Worm (Caenorhabditis elegans) whole organism, L4 larva: ENCODE results near the gene blos-1.

ENCODE experiments used
- F26F4.8 ChIP-seq: fragments of 200-800 bp; sonication (Bioruptor generic); conservative IDR thresholded peaks from 2 replicates; pipeline ENCODE4 v1.3.6; 2022; ENCODE audit warnings: missing genetic modification characterization, missing compliant biosample characterization
- F37D6.2 ChIP-seq: sonication (generic microtip); optimal IDR thresholded peaks from 2 replicates; lab custom pipeline; 2016; ENCODE audit warnings: mild to moderate bottlenecking, missing genetic modification characterization, missing compliant biosample characterization
- F44E2.7 ChIP-seq: fragments of 200-800 bp; sonication (Bioruptor generic); IDR thresholded peaks from 2 replicates; pipeline ENCODE4 v2.1.2; 2022; ENCODE audit warnings: missing genetic modification characterization, missing compliant biosample characterization
- R02D3.7 ChIP-seq: fragments of 150-350 bp; sonication (generic microtip); optimal IDR thresholded peaks from 3 replicates; lab custom pipeline; 2014; ENCODE audit warnings: missing biosample characterization, missing genetic modification characterization
- Y105C5A.15 ChIP-seq: fragments of 200-800 bp; sonication (Bioruptor generic); IDR thresholded peaks from 2 replicates; pipeline ENCODE4 v1.3.6; 2022; ENCODE audit warnings: missing genetic modification characterization, missing compliant biosample characterization
- Y48G9A.11 ChIP-seq: fragments of 200-800 bp; sonication (Bioruptor generic); IDR thresholded peaks from 2 replicates; pipeline ENCODE4 v1.3.6; 2022; ENCODE audit warnings: missing genetic modification reagents, missing genetic modification characterization, missing compliant biosample characterization
- Y75B8A.6 ChIP-seq: fragments of 200-800 bp; sonication (Bioruptor generic); IDR thresholded peaks from 2 replicates; pipeline ENCODE4 v1.3.6; 2022; ENCODE audit warnings: missing genetic modification reagents, missing genetic modification characterization, missing compliant biosample characterization
- aha-1 ChIP-seq: fragments of 150-350 bp; peaks from one replicate; lab custom pipeline; 2014; ENCODE audit warnings: missing biosample characterization, missing genetic modification characterization
- ama-1 ChIP-seq: fragments of 150-350 bp; optimal IDR thresholded peaks from 2 replicates; lab custom pipeline; 2014; ENCODE audit warnings: inconsistent platforms, mixed read lengths
- arid-1 ChIP-seq: fragments of 200-800 bp; sonication (Bioruptor generic); conservative IDR thresholded peaks from 2 replicates; pipeline ENCODE4 v1.3.6; 2022; ENCODE audit warnings: missing genetic modification reagents, missing genetic modification characterization, missing compliant biosample characterization
- ceh-28 ChIP-seq: fragments of 150-350 bp; optimal IDR thresholded peaks from 2 replicates; lab custom pipeline; 2014; ENCODE audit warnings: missing biosample characterization, missing genetic modification reagents, missing genetic modification characterization
- ceh-32 ChIP-seq: sonication (generic microtip); optimal IDR thresholded peaks from 2 replicates; lab custom pipeline; 2016; ENCODE audit warnings: mild to moderate bottlenecking, missing genetic modification characterization, missing compliant biosample characterization; ENCODE audit not compliant: poor library complexity
- ceh-82 ChIP-seq: sonication (generic microtip); optimal IDR thresholded peaks from 2 replicates; lab custom pipeline; 2017; ENCODE audit warnings: missing biosample characterization, missing genetic modification characterization
- ces-1 ChIP-seq: fragments of 150-350 bp; sonication (generic microtip); optimal IDR thresholded peaks from 4 replicates; lab custom pipeline; 2014; ENCODE audit warnings: missing biosample characterization, missing genetic modification reagents, missing genetic modification characterization
- cey-2 ChIP-seq: sonication (generic microtip); optimal IDR thresholded peaks from 3 replicates; lab custom pipeline; 2017; ENCODE audit warnings: missing genetic modification characterization, mild to moderate bottlenecking, missing compliant biosample characterization, antibody characterized with exemption, borderline replicate concordance; ENCODE audit not compliant: insufficient read depth
- daf-16 ChIP-seq, 3 experiments: sonication (generic microtip); optimal IDR thresholded peaks; 2 replicates each; lab custom pipeline; 2016 to 2017; ENCODE audit warnings: missing genetic modification characterization in 3 of 3, missing genetic modification reagents in 3 of 3, mild to moderate bottlenecking in 2 of 3, missing compliant biosample characterization in 2 of 3, missing biosample characterization in 1 of 3, moderate library complexity in 1 of 3
- dmd-8 ChIP-seq: fragments of 200-800 bp; sonication (Bioruptor generic); IDR thresholded peaks from 2 replicates; pipeline ENCODE4 v1.3.6; 2022; ENCODE audit warnings: missing genetic modification characterization, missing compliant biosample characterization
- duxl-1 ChIP-seq: sonication (generic microtip); optimal IDR thresholded peaks from 2 replicates; lab custom pipeline; 2016; ENCODE audit warnings: mild to moderate bottlenecking, missing genetic modification characterization, moderate library complexity, missing compliant biosample characterization; ENCODE audit not compliant: poor library complexity
- dve-1 ChIP-seq: sonication (generic microtip); optimal IDR thresholded peaks from 2 replicates; lab custom pipeline; 2017; ENCODE audit warnings: antibody characterized with exemption, mild to moderate bottlenecking, missing genetic modification characterization, missing compliant biosample characterization; ENCODE audit not compliant: insufficient read depth
- egl-27 ChIP-seq: sonication (generic microtip); optimal IDR thresholded peaks from 3 replicates; lab custom pipeline; 2017; ENCODE audit warnings: missing biosample characterization, missing genetic modification reagents, missing genetic modification characterization
- gei-8 ChIP-seq: fragments of 200-800 bp; sonication (Bioruptor generic); optimal IDR thresholded peaks from 2 replicates; lab custom pipeline; 2018; ENCODE audit warnings: mild to moderate bottlenecking, missing genetic modification characterization, missing compliant biosample characterization
- hif-1 ChIP-seq, 2 experiments: sonication (generic microtip); optimal IDR thresholded peaks; 2 replicates each; lab custom pipeline; 2016 to 2017; ENCODE audit warnings: missing compliant biosample characterization in 2 of 2, missing genetic modification characterization in 2 of 2, missing genetic modification reagents in 2 of 2, missing genotype in 2 of 2, mild to moderate bottlenecking in 1 of 2
- hmg-1.1 ChIP-seq: fragments of 200-800 bp; sonication (Bioruptor generic); IDR thresholded peaks from 2 replicates; pipeline ENCODE4 v1.3.6; 2022; ENCODE audit warnings: missing genetic modification reagents, missing genetic modification characterization, missing compliant biosample characterization
- lin-1 ChIP-seq: fragments of 200-800 bp; sonication (Bioruptor generic); IDR thresholded peaks from 2 replicates; pipeline ENCODE4 v1.3.6; 2022; ENCODE audit warnings: missing genetic modification reagents, missing genetic modification characterization, missing compliant biosample characterization
- lin-13 ChIP-seq: fragments of 150-350 bp; optimal IDR thresholded peaks from 2 replicates; lab custom pipeline; 2014; ENCODE audit warnings: missing biosample characterization, missing genetic modification reagents, missing genetic modification characterization
- lin-15B ChIP-seq: fragments of 150-350 bp; sonication (generic microtip); optimal IDR thresholded peaks from 3 replicates; lab custom pipeline; 2014; ENCODE audit warnings: missing biosample characterization, missing genetic modification characterization
- madf-5 ChIP-seq, 2 experiments: fragments of 200-800 bp; sonication (Bioruptor generic); IDR thresholded peaks; 2 replicates each; pipeline ENCODE4 v1.3.6; 2022; ENCODE audit warnings: missing compliant biosample characterization in 2 of 2, missing genetic modification characterization in 2 of 2
- mdl-1 ChIP-seq, 2 experiments: fragments of 150-350 bp in 1 of 2; sonication (generic microtip) in 1 of 2; optimal IDR thresholded peaks; 2 replicates each; lab custom pipeline; 2014 to 2017; ENCODE audit warnings: missing biosample characterization in 2 of 2, missing genetic modification characterization in 2 of 2
- mxl-3 ChIP-seq: fragments of 200-800 bp; sonication (Bioruptor generic); optimal IDR thresholded peaks from 2 replicates; lab custom pipeline; 2018; ENCODE audit warnings: mild to moderate bottlenecking, missing genetic modification characterization, missing compliant biosample characterization
- nhr-10 ChIP-seq: fragments of 150-350 bp; optimal IDR thresholded peaks from 2 replicates; lab custom pipeline; 2014; ENCODE audit warnings: missing biosample characterization, missing genetic modification characterization
- nhr-102 ChIP-seq: sonication (generic microtip); optimal IDR thresholded peaks from 2 replicates; lab custom pipeline; 2016; ENCODE audit warnings: mild to moderate bottlenecking, missing genetic modification characterization, moderate library complexity, missing compliant biosample characterization
- nhr-11 ChIP-seq: fragments of 150-350 bp; optimal IDR thresholded peaks from 2 replicates; lab custom pipeline; 2014; ENCODE audit warnings: missing biosample characterization, missing genetic modification characterization
- nhr-237 ChIP-seq: sonication (generic microtip); optimal IDR thresholded peaks from 2 replicates; lab custom pipeline; 2017; ENCODE audit warnings: missing biosample characterization, missing genetic modification characterization
- nhr-25 ChIP-seq: sonication (generic microtip); optimal IDR thresholded peaks from 2 replicates; lab custom pipeline; 2017; ENCODE audit warnings: missing genetic modification characterization, mild to moderate bottlenecking, missing compliant biosample characterization, antibody characterized with exemption, moderate library complexity, borderline replicate concordance; ENCODE audit not compliant: insufficient read depth
- nhr-28 ChIP-seq: fragments of 150-350 bp; optimal IDR thresholded peaks from 2 replicates; lab custom pipeline; 2014; ENCODE audit warnings: missing biosample characterization, missing genetic modification characterization
- nhr-41 ChIP-seq: fragments of 200-800 bp; sonication (Bioruptor generic); IDR thresholded peaks from 2 replicates; pipeline ENCODE4 v1.3.6; 2022; ENCODE audit warnings: missing genetic modification reagents, missing genetic modification characterization, missing compliant biosample characterization
- pha-4 ChIP-seq, 2 experiments: fragments of 150-350 bp in 1 of 2; fragments of 200-800 bp in 1 of 2; sonication (Bioruptor generic) in 1 of 2; IDR thresholded peaks in 1 of 2; optimal IDR thresholded peaks in 1 of 2; 2 replicates each; pipeline versions ENCODE4 v1.3.6 to Lab custom; 2014 to 2022; ENCODE audit warnings: missing genetic modification characterization in 2 of 2, missing genetic modification reagents in 2 of 2, missing biosample characterization in 1 of 2, missing compliant biosample characterization in 1 of 2
- pqm-1 ChIP-seq: sonication (generic microtip); optimal IDR thresholded peaks from 2 replicates; lab custom pipeline; 2017; ENCODE audit warnings: missing biosample characterization, missing genetic modification characterization
- rbr-2 ChIP-seq: sonication (generic microtip); optimal IDR thresholded peaks from 2 replicates; lab custom pipeline; 2016; ENCODE audit warnings: missing genotype, missing genetic modification characterization, missing compliant biosample characterization
- sdz-12 ChIP-seq: fragments of 200-800 bp; sonication (Bioruptor generic); optimal IDR thresholded peaks from 2 replicates; lab custom pipeline; 2018; ENCODE audit warnings: mild to moderate bottlenecking, missing genetic modification characterization, missing compliant biosample characterization
- snpc-4 ChIP-seq: fragments of 150-350 bp; optimal IDR thresholded peaks from 2 replicates; lab custom pipeline; 2014; ENCODE audit warnings: missing biosample characterization, missing genetic modification characterization
- spr-3 ChIP-seq: fragments of 200-800 bp; sonication (Bioruptor generic); optimal IDR thresholded peaks from 2 replicates; lab custom pipeline; 2018; ENCODE audit warnings: mild to moderate bottlenecking, missing genetic modification characterization, missing compliant biosample characterization
- tag-97 ChIP-seq: fragments of 200-800 bp; sonication (Bioruptor generic); IDR thresholded peaks from 2 replicates; pipeline ENCODE4 v1.3.6; 2022; ENCODE audit warnings: missing genetic modification characterization, missing compliant biosample characterization
- unc-130 ChIP-seq: sonication (generic microtip); optimal IDR thresholded peaks from 2 replicates; lab custom pipeline; 2016; ENCODE audit warnings: missing genetic modification reagents, missing genetic modification characterization, missing compliant biosample characterization
- vab-7 ChIP-seq: fragments of 200-800 bp; sonication (Bioruptor generic); IDR thresholded peaks from 2 replicates; pipeline ENCODE4 v1.3.6; 2022; ENCODE audit warnings: missing genetic modification reagents, missing genetic modification characterization, missing compliant biosample characterization
- zag-1 ChIP-seq: fragments of 150-350 bp; optimal IDR thresholded peaks from 2 replicates; lab custom pipeline; 2014; ENCODE audit warnings: missing biosample characterization, missing genetic modification characterization
- zfp-2 ChIP-seq: sonication (generic microtip); optimal IDR thresholded peaks from 2 replicates; lab custom pipeline; 2016; ENCODE audit warnings: mild to moderate bottlenecking, missing genetic modification characterization, missing compliant biosample characterization
- zip-11 ChIP-seq: fragments of 200-800 bp; sonication (Bioruptor generic); IDR thresholded peaks from 2 replicates; pipeline ENCODE4 v1.3.6; 2022; ENCODE audit warnings: missing genetic modification characterization, missing compliant biosample characterization
- zip-2 ChIP-seq: fragments of 150-350 bp; optimal IDR thresholded peaks from 2 replicates; lab custom pipeline; 2014; ENCODE audit warnings: missing biosample characterization, missing genetic modification characterization
- ztf-11 ChIP-seq: fragments of 150-350 bp; optimal IDR thresholded peaks from 2 replicates; lab custom pipeline; 2014; ENCODE audit warnings: missing biosample characterization, missing genetic modification characterization

The blos-1 gene

ce11 chrIII:10214540-10214979 is 2.8 kb upstream of the blos-1 start (continued):
- TF ChIP-seq spr-3 (peak; percentile 80), ztf-11 (tag; lab: Kevin White, UChicago) (no peak), daf-16 (GFP tag; optimal IDR thresholded peaks at IDR 0.05; lab: Kevin White, UChicago) (peak; percentile 40 to 51), daf-16 (tag; optimal IDR thresholded peaks at IDR 0.05; lab: Kevin White, UChicago) (peak; percentile 69), hmg-1.1 (peak; percentile 43; the same call in 1 of the 2 replicates), nhr-28 (tag; lab: Kevin White, UChicago) (no peak), aha-1 (no peak), mdl-1 (tag; optimal IDR thresholded peaks at IDR 0.05; lab: Kevin White, UChicago) (no peak), mxl-3 (GFP tag; lab: Kevin White, UChicago) (no peak), pqm-1 (tag; lab: Kevin White, UChicago) (no peak), dmd-8 (GFP tag; lab: Robert Waterston, UW) (0 out of 2 replicates have a peak, but pooled peaks have one; percentile 37), ceh-28 (no peak), duxl-1 (tag; lab: Kevin White, UChicago) (peak; percentile 40), gei-8 (GFP tag; lab: Kevin White, UChicago) (peak; percentile 52), nhr-41 (GFP tag; lab: Robert Waterston, UW) (0 out of 2 replicates have a peak, but pooled peaks have one; percentile 19), vab-7 (GFP tag; lab: Robert Waterston, UW) (no peak), lin-15B (tag; lab: Kevin White, UChicago) (no peak), ama-1 (lab: Kevin White, UChicago) (peak; percentile 90), nhr-25 (tag; lab: Kevin White, UChicago) (peak; percentile 69), unc-130 (no peak), lin-13 (GFP tag; lab: Kevin White, UChicago) (peak; percentile 43), snpc-4 (no peak), zfp-2 (peak; percentile 5), zag-1 (tag; lab: Kevin White, UChicago) (no peak), F26F4.8 (GFP tag; lab: Robert Waterston, UW) (0 out of 2 replicates have a peak, but pooled peaks have one; percentile 48), ceh-32 (tag; lab: Kevin White, UChicago) (no peak), R02D3.7 (tag; lab: Kevin White, UChicago) (no peak), sdz-12 (peak; percentile 86), hif-1 (tag; optimal IDR thresholded peaks at IDR 0.05; lab: Kevin White, UChicago) (peak in 1 of 2 experiments; percentile 21), lin-1 (peak; percentile 61; the same call in 1 of the 2 replicates), zip-2 (peak; percentile 45), nhr-11 (tag; lab: Kevin White, UChicago) (no peak), Y75B8A.6 (GFP tag; lab: Robert Waterston, UW) (peak; percentile 93), nhr-10 (tag; lab: Kevin White, UChicago) (peak; percentile 85), Y105C5A.15 (peak; percentile 90), ces-1 (no peak), nhr-237 (tag; lab: Kevin White, UChicago) (no peak), madf-5 (GFP tag; IDR thresholded peaks at IDR 0.05; lab: Robert Waterston, UW) (no peak; a peak in 1 of 4 replicates), arid-1 (GFP tag; lab: Robert Waterston, UW) (peak; percentile 70), nhr-102 (tag; lab: Kevin White, UChicago) (peak; percentile 79), tag-97 (GFP tag; lab: Robert Waterston, UW) (no peak), pha-4 (GFP tag; IDR thresholded peaks at IDR 0.05; lab: Robert Waterston, UW) (peak; percentile 83), pha-4 (tag; optimal IDR thresholded peaks at IDR 0.05; lab: Kevin White, UChicago) (no peak), rbr-2 (tag; lab: Kevin White, UChicago) (peak; percentile 17), zip-11 (GFP tag; lab: Robert Waterston, UW) (no peak), cey-2 (tag; lab: Kevin White, UChicago) (no peak), ceh-82 (tag; lab: Kevin White, UChicago) (no peak), F44E2.7 (GFP tag; lab: Robert Waterston, UW) (no peak), dve-1 (tag; lab: Kevin White, UChicago) (peak; percentile 87), Y48G9A.11 (GFP tag; lab: Robert Waterston, UW) (peak; percentile 70), F37D6.2 (no peak), egl-27 (tag; lab: Kevin White, UChicago) (no peak)
